Fruit fly (Drosophila melanogaster): Measurements from ENCODE around the gene Herp.

Herp gene

dm6 chr2L:7827045-7828004 is 27.5 kb upstream of the Herp start, which contains the start of the genes Rack1 and mts (continued):
- TF ChIP-seq hbn (GFP tag; IDR thresholded peaks at IDR 0.05; ENCODE audit: partially characterized antibody) (peak; percentile 16; the same call in 1 of the 2 replicates), grau (tag; optimal IDR thresholded peaks at IDR 0.05) (peak; percentile 73), ranshi (GFP tag; IDR thresholded peaks at IDR 0.05) (peak; percentile 87), CG6683 (GFP tag; optimal IDR thresholded peaks at IDR 0.05) (peak; percentile 71), CG11723 (GFP tag; optimal IDR thresholded peaks at IDR 0.05) (peak; percentile 84), Hey (tag; optimal IDR thresholded peaks at IDR 0.05) (peak; percentile 79), Sox102F (GFP tag; optimal IDR thresholded peaks at IDR 0.05) (peak; percentile 56), CG13894 (tag; optimal IDR thresholded peaks at IDR 0.05) (peak; percentile 80), B-H2 (GFP tag; optimal IDR thresholded peaks at IDR 0.05) (peak; percentile 96), Med (GFP tag) (peak; percentile 99), gt (GFP tag; IDR thresholded peaks at IDR 0.05) (no peak; the same call in 1 of the 2 replicates), zfh1 (GFP tag; IDR thresholded peaks at IDR 0.05) (peak; percentile 84), nerfin-2 (GFP tag; IDR thresholded peaks at IDR 0.05; ENCODE audit: partially characterized antibody) (no peak), maf-S (GFP tag; optimal IDR thresholded peaks at IDR 0.05) (peak; percentile 82), CG14667 (GFP tag; IDR thresholded peaks at IDR 0.05) (peak; percentile 33; the same call in 1 of the 2 replicates), ci (GFP tag; IDR thresholded peaks at IDR 0.05) (peak; percentile 97), CG1647 (GFP tag; optimal IDR thresholded peaks at IDR 0.05) (peak; percentile 42), Nf-YA (GFP tag; IDR thresholded peaks at IDR 0.05) (peak; percentile 85), D19B (GFP tag; optimal IDR thresholded peaks at IDR 0.05) (peak; percentile 66), CG3847 (GFP tag; IDR thresholded peaks at IDR 0.05) (peak; percentile 84), CG2129 (GFP tag; IDR thresholded peaks at IDR 0.05; ENCODE audit: partially characterized antibody) (no peak), cad (GFP tag; optimal IDR thresholded peaks at IDR 0.05) (no peak), Bgb (GFP tag; IDR thresholded peaks at IDR 0.05; ENCODE audit: partially characterized antibody) (peak; percentile 62; the same call in 1 of the 2 replicates), CG32767 (GFP tag; IDR thresholded peaks at IDR 0.05) (peak; percentile 49; the same call in 1 of the 2 replicates), CG9609 (GFP tag; optimal IDR thresholded peaks at IDR 0.05) (peak; percentile 65), nau (GFP tag; optimal IDR thresholded peaks at IDR 0.05) (peak; percentile 88), br (optimal IDR thresholded peaks at IDR 0.05) (no peak), klu (GFP tag; IDR thresholded peaks at IDR 0.05) (peak; percentile 40; the same call in 1 of the 2 replicates), odd (GFP tag; optimal IDR thresholded peaks at IDR 0.05) (peak; percentile 86), CG4617 (GFP tag; optimal IDR thresholded peaks at IDR 0.05; ENCODE audit: borderline replicate concordance) (peak; percentile 60), CG18619 (GFP tag; optimal IDR thresholded peaks at IDR 0.05) (peak; percentile 89), Dip2 (GFP tag; IDR thresholded peaks at IDR 0.05) (no peak), CG7745 (tag; optimal IDR thresholded peaks at IDR 0.05) (no peak), CG14965 (GFP tag; optimal IDR thresholded peaks at IDR 0.05; ENCODE audit: borderline replicate concordance) (no peak), MTF-1 (GFP tag; optimal IDR thresholded peaks at IDR 0.05; ENCODE audit: borderline replicate concordance) (peak; percentile 97), wdn (GFP tag; IDR thresholded peaks at IDR 0.05) (peak; percentile 80), NK7.1 (GFP tag; optimal IDR thresholded peaks at IDR 0.05) (peak; percentile 69), grn (GFP tag; optimal IDR thresholded peaks at IDR 0.05) (peak; percentile 29), ewg (GFP tag; optimal IDR thresholded peaks at IDR 0.05) (peak; percentile 73), CG9437 (GFP tag; optimal IDR thresholded peaks at IDR 0.05) (peak; percentile 92), CG33213 (GFP tag; optimal IDR thresholded peaks at IDR 0.05) (peak; percentile 81), CG13624 (GFP tag; optimal IDR thresholded peaks at IDR 0.05) (peak; percentile 70), CG3726 (GFP tag; IDR thresholded peaks at IDR 0.05) (no peak), D (optimal IDR thresholded peaks at IDR 0.05) (no peak), D (GFP tag; optimal IDR thresholded peaks at IDR 0.05) (peak; percentile 74), Sox100B (GFP tag; optimal IDR thresholded peaks at IDR 0.05) (peak; percentile 83), prd (optimal IDR thresholded peaks at IDR 0.05) (no peak), prd (GFP tag; IDR thresholded peaks at IDR 0.05) (peak; percentile 57; the same call in 2 of the 3 replicates)
